Worm (Caenorhabditis elegans): ENCODE results near the gene lido-14.

The lido-14 gene

ce11 chrII:3376789-3377188 is 17.9 kb downstream of the lido-14 start, which contains the start of gene bath-9:
Gene bath-9 (plus strand): TSS chrII:3377089.
- TF ChIP-seq elt-2 (tag; optimal IDR thresholded peaks at IDR 0.05) (no peak), nhr-11 (tag; optimal IDR thresholded peaks at IDR 0.05) (no peak), eyg-1 (tag; optimal IDR thresholded peaks at IDR 0.05) (no peak), Y22D7AL.16 (tag; optimal IDR thresholded peaks at IDR 0.05) (no peak), ceh-9 (tag; optimal IDR thresholded peaks at IDR 0.05) (no peak), ttx-3 (tag; optimal IDR thresholded peaks at IDR 0.05) (no peak), mec-3 (tag; optimal IDR thresholded peaks at IDR 0.05; ENCODE audit: borderline replicate concordance) (no peak), ceh-48 (tag; optimal IDR thresholded peaks at IDR 0.05) (no peak), unc-86 (tag; optimal IDR thresholded peaks at IDR 0.05) (no peak), hlh-8 (tag; optimal IDR thresholded peaks at IDR 0.05) (no peak), pqm-1 (tag; optimal IDR thresholded peaks at IDR 0.05) (no peak), ceh-22 (tag; optimal IDR thresholded peaks at IDR 0.05) (no peak), pat-9 (tag; optimal IDR thresholded peaks at IDR 0.05) (no peak), sdc-2 (tag; optimal IDR thresholded peaks at IDR 0.05) (no peak), che-1 (tag; optimal IDR thresholded peaks at IDR 0.05) (no peak), nfya-1 (tag; optimal IDR thresholded peaks at IDR 0.05) (no peak), sox-2 (GFP tag; IDR thresholded peaks at IDR 0.05) (no peak), K09A11.1 (tag; optimal IDR thresholded peaks at IDR 0.05; ENCODE audit: insufficient read depth) (no peak), gmeb-2 (tag; optimal IDR thresholded peaks at IDR 0.05) (no peak), unc-42 (tag; optimal IDR thresholded peaks at IDR 0.05) (no peak)

- TF ChIP-seq hlh-6 (tag; optimal IDR thresholded peaks at IDR 0.05) = no peak
- no peak for TF ChIP-seq C08G9.2 (tag; optimal IDR thresholded peaks at IDR 0.05)
- TF ChIP-seq hlh-15 (tag; optimal IDR thresholded peaks at IDR 0.05) = no peak
These were observed 19.3 kb downstream of the lido-14 start, which contains the start of gene Y49F6C.2 for ce11 chrII:3378275-3378674. Gene Y49F6C.2 (plus strand): TSS chrII:3378575.

- TF ChIP-seq unc-55 (GFP tag; optimal IDR thresholded peaks at IDR 0.05) = no peak
- TF ChIP-seq elt-4 (tag; optimal IDR thresholded peaks at IDR 0.05) = no peak
- no peak for TF ChIP-seq gmeb-2 (tag; optimal IDR thresholded peaks at IDR 0.05)
- TF ChIP-seq ceh-30 (tag; optimal IDR thresholded peaks at IDR 0.05) = no peak
- no peak for TF ChIP-seq pat-9 (tag; optimal IDR thresholded peaks at IDR 0.05)
- no peak for TF ChIP-seq tbx-7 (tag; optimal IDR thresholded peaks at IDR 0.05)
- no peak for TF ChIP-seq ceh-24 (tag; optimal IDR thresholded peaks at IDR 0.05)
- TF ChIP-seq ceh-14 (tag; optimal IDR thresholded peaks at IDR 0.05) = no peak
- TF ChIP-seq dmd-4 (tag; optimal IDR thresholded peaks at IDR 0.05; ENCODE audit: borderline replicate concordance) = no peak
- no peak for TF ChIP-seq ttx-3 (tag; optimal IDR thresholded peaks at IDR 0.05)
- no peak for TF ChIP-seq ceh-45 (GFP tag; IDR thresholded peaks at IDR 0.05)
- TF ChIP-seq C38D4.7 (GFP tag; optimal IDR thresholded peaks at IDR 0.05) = no peak
- TF ChIP-seq elt-2 (tag; optimal IDR thresholded peaks at IDR 0.05) = no peak
- no peak for TF ChIP-seq ref-2 (tag; optimal IDR thresholded peaks at IDR 0.05)
- TF ChIP-seq ets-4 (tag; optimal IDR thresholded peaks at IDR 0.05) = no peak
These were observed 22.6 kb downstream of the lido-14 start, which contains the start of gene T06D4.1 for ce11 chrII:3381510-3381909. Gene T06D4.1 (plus strand): TSS chrII:3381830.

- TF ChIP-seq ref-2 (tag; optimal IDR thresholded peaks at IDR 0.05) = no peak
- no peak for TF ChIP-seq C08G9.2 (tag; optimal IDR thresholded peaks at IDR 0.05)
- TF ChIP-seq unc-42 (tag; optimal IDR thresholded peaks at IDR 0.05) = no peak
- TF ChIP-seq pha-4 (tag; optimal IDR thresholded peaks at IDR 0.05) = no peak
- TF ChIP-seq ceh-6 (GFP tag; optimal IDR thresholded peaks at IDR 0.05) = no peak
- TF ChIP-seq pha-2 (tag; optimal IDR thresholded peaks at IDR 0.05) = no peak
- no peak for TF ChIP-seq elt-2 (tag; optimal IDR thresholded peaks at IDR 0.05)
- no peak for TF ChIP-seq ceh-30 (tag; optimal IDR thresholded peaks at IDR 0.05)
These were observed 24.2 kb downstream of the lido-14 start for ce11 chrII:3383116-3383515.

Measured in whole organism, late embryonic.